Worm (Caenorhabditis elegans) whole organism, mixed stage, embryonic: ENCODE measurements around the gene F13D12.3.

ENCODE experiments used
- blmp-1 ChIP-seq: fragments of 150-350 bp; optimal IDR thresholded peaks from 2 replicates; lab custom pipeline; 2014; ENCODE audit warnings: missing biosample characterization, missing genetic modification characterization
- elt-3 ChIP-seq: fragments of 150-350 bp; optimal IDR thresholded peaks from 2 replicates; lab custom pipeline; 2014; ENCODE audit warnings: missing biosample characterization, missing genetic modification characterization
- lin-13 ChIP-seq: fragments of 150-350 bp; optimal IDR thresholded peaks from 2 replicates; lab custom pipeline; 2014; ENCODE audit warnings: missing biosample characterization, missing genetic modification characterization
- mab-5 ChIP-seq: fragments of 150-350 bp; optimal IDR thresholded peaks from 2 replicates; lab custom pipeline; 2014; ENCODE audit warnings: missing biosample characterization, missing genetic modification characterization
- nhr-237 ChIP-seq: fragments of 150-350 bp; optimal IDR thresholded peaks from 2 replicates; lab custom pipeline; 2014; ENCODE audit warnings: missing biosample characterization, missing genetic modification characterization
- nhr-28 ChIP-seq: fragments of 150-350 bp; optimal IDR thresholded peaks from 2 replicates; lab custom pipeline; 2014; ENCODE audit warnings: missing biosample characterization, missing genetic modification characterization
- nhr-76 ChIP-seq: sonication (generic microtip); optimal IDR thresholded peaks from 2 replicates; lab custom pipeline; 2017; ENCODE audit warnings: missing biosample characterization, missing genetic modification characterization
- pha-4 ChIP-seq: fragments of 150-350 bp; optimal IDR thresholded peaks from 2 replicates; lab custom pipeline; 2018; ENCODE audit warnings: missing biosample characterization, missing genetic modification reagents, missing genetic modification characterization
- sptf-1 ChIP-seq: sonication (generic microtip); optimal IDR thresholded peaks from 2 replicates; lab custom pipeline; 2017; ENCODE audit warnings: mild to moderate bottlenecking, missing genetic modification characterization, moderate library complexity, missing compliant biosample characterization
- unc-39 ChIP-seq: fragments of 150-350 bp; optimal IDR thresholded peaks from 2 replicates; lab custom pipeline; 2014; ENCODE audit warnings: missing biosample characterization, missing genetic modification characterization
- ztf-11 ChIP-seq: fragments of 150-350 bp; optimal IDR thresholded peaks from 2 replicates; lab custom pipeline; 2014; ENCODE audit warnings: missing biosample characterization, missing genetic modification characterization

DNA sequence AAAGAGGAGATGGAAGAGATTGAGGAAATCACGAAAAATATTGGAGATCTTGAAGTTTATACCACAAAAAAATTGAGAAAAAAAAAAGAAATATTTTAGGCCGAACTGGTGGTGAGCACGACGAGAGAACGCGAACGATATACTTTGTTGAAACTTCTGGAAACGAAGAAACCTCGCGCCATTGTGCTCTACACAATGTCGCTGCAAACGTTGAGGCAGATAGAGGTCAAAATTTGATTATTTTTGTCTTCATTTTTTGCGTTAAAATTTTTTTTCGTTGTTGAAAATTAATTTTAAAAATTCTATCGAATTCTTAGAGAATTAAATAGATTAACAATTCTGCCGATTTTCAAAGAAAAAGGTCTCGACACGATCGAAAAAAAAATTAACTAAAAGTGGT lies 19.6 kb upstream of the F13D12.3 start:
- no peak for TF ChIP-seq pha-4 (tag; lab: Kevin White, UChicago)
- TF ChIP-seq nhr-76: no peak
- TF ChIP-seq nhr-237 (tag; lab: Kevin White, UChicago): no peak
- TF ChIP-seq sptf-1: no peak
- no peak for TF ChIP-seq lin-13
- TF ChIP-seq unc-39 (tag; lab: Kevin White, UChicago): no peak
- TF ChIP-seq ztf-11 (tag; lab: Kevin White, UChicago): no peak
- no peak for TF ChIP-seq nhr-28 (tag; lab: Kevin White, UChicago)
- no peak for TF ChIP-seq mab-5
- TF ChIP-seq elt-3: no peak
- no peak for TF ChIP-seq blmp-1 (tag; lab: Kevin White, UChicago)
